Fruit fly (Drosophila melanogaster): ENCODE measurements around the gene CG42504.

Gene CG42504

dm6 chr3R:12031657-12032056, at the start of gene CG42504, which contains the start of the genes CG31358 and CG42505:
CG42504 (minus strand) TSS chr3R:12031757.
CG31358 (minus strand) TSS chr3R:12031757.
CG42505 (minus strand) TSS chr3R:12031757.
- TF ChIP-seq CG12605 (GFP tag; IDR thresholded peaks at IDR 0.05), result no peak
- TF ChIP-seq fd96Ca (GFP tag; IDR thresholded peaks at IDR 0.05), result no peak
- TF ChIP-seq CG4496 (GFP tag; IDR thresholded peaks at IDR 0.05), result no peak
- no peak for TF ChIP-seq CG8301 (tag; optimal IDR thresholded peaks at IDR 0.05)
- TF ChIP-seq CG17806 (tag; optimal IDR thresholded peaks at IDR 0.05), result no peak
- no peak for TF ChIP-seq Pif1B (GFP tag; optimal IDR thresholded peaks at IDR 0.05)
- TF ChIP-seq gl (tag; optimal IDR thresholded peaks at IDR 0.05), result no peak
- no peak for TF ChIP-seq EcR (GFP tag; optimal IDR thresholded peaks at IDR 0.05)
- TF ChIP-seq CG15710 (tag; optimal IDR thresholded peaks at IDR 0.05), result no peak
- no peak for TF ChIP-seq CG14655 (GFP tag; optimal IDR thresholded peaks at IDR 0.05)
- no peak for TF ChIP-seq CG34367 (tag; optimal IDR thresholded peaks at IDR 0.05)
- TF ChIP-seq Ets98B (GFP tag; IDR thresholded peaks at IDR 0.05), result no peak
- TF ChIP-seq Pif1A (GFP tag; optimal IDR thresholded peaks at IDR 0.05), result no peak
- no peak for TF ChIP-seq Snoo (tag; optimal IDR thresholded peaks at IDR 0.05)
- no peak for TF ChIP-seq CG32121 (GFP tag; IDR thresholded peaks at IDR 0.05)
- TF ChIP-seq CG9948 (tag; optimal IDR thresholded peaks at IDR 0.05), result no peak
- no peak for TF ChIP-seq D1 (tag; optimal IDR thresholded peaks at IDR 0.05)

dm6 chr3R:12080370-12080968, 48.9 kb upstream of the CG42504 start:
- no peak for TF ChIP-seq CG17806 (tag; optimal IDR thresholded peaks at IDR 0.05)
- peak; percentile 46 for TF ChIP-seq CG8159 (tag; optimal IDR thresholded peaks at IDR 0.05)

- TF ChIP-seq CG17806 (tag; optimal IDR thresholded peaks at IDR 0.05) (no peak), D1 (tag; optimal IDR thresholded peaks at IDR 0.05) (no peak), EcR (GFP tag; optimal IDR thresholded peaks at IDR 0.05) (no peak), CG4496 (GFP tag; IDR thresholded peaks at IDR 0.05) (peak; percentile 79), rn (GFP tag; IDR thresholded peaks at IDR 0.05) (0 out of 2 replicates have a peak, but pooled peaks have one; percentile 11), CG14655 (GFP tag; optimal IDR thresholded peaks at IDR 0.05) (peak; percentile 70), CG13204 (GFP tag; optimal IDR thresholded peaks at IDR 0.05) (no peak), CG12605 (GFP tag; IDR thresholded peaks at IDR 0.05) (peak; percentile 45; the same call in 1 of the 2 replicates), Snoo (tag; optimal IDR thresholded peaks at IDR 0.05) (no peak), Ets98B (GFP tag; IDR thresholded peaks at IDR 0.05) (peak; percentile 69; the same call in 1 of the 2 replicates), gl (tag; optimal IDR thresholded peaks at IDR 0.05) (no peak), CG8159 (tag; optimal IDR thresholded peaks at IDR 0.05) (peak; percentile 87), CG8301 (tag; optimal IDR thresholded peaks at IDR 0.05) (no peak), CG34367 (tag; optimal IDR thresholded peaks at IDR 0.05) (peak; percentile 58), CG15710 (tag; optimal IDR thresholded peaks at IDR 0.05) (peak; percentile 85), CG32121 (GFP tag; IDR thresholded peaks at IDR 0.05) (peak; percentile 74), Pif1A (GFP tag; optimal IDR thresholded peaks at IDR 0.05) (peak; percentile 44), fd96Ca (GFP tag; IDR thresholded peaks at IDR 0.05) (peak; percentile 61; the same call in 2 of the 3 replicates), CG9948 (tag; optimal IDR thresholded peaks at IDR 0.05) (peak; percentile 76), Pif1B (GFP tag; optimal IDR thresholded peaks at IDR 0.05) (peak; percentile 41)
Measured at dm6 chr3R:12078961-12079360, 47.4 kb upstream of the CG42504 start.

dm6 chr3R:12062844-12063243, 31.3 kb upstream of the CG42504 start, which contains the start of gene CG14740:
CG14740 (minus strand) TSS chr3R:12062944.
- no peak for TF ChIP-seq CG14655 (GFP tag; optimal IDR thresholded peaks at IDR 0.05)
- no peak for TF ChIP-seq fd96Ca (GFP tag; IDR thresholded peaks at IDR 0.05)
- TF ChIP-seq CG10348 (GFP tag; IDR thresholded peaks at IDR 0.05), result no peak
- no peak for TF ChIP-seq EcR (GFP tag; optimal IDR thresholded peaks at IDR 0.05)
- TF ChIP-seq rn (GFP tag; IDR thresholded peaks at IDR 0.05), result no peak
- TF ChIP-seq CG12605 (GFP tag; IDR thresholded peaks at IDR 0.05), result no peak
- TF ChIP-seq CG34367 (tag; optimal IDR thresholded peaks at IDR 0.05), result no peak
- no peak for TF ChIP-seq Pif1B (GFP tag; optimal IDR thresholded peaks at IDR 0.05)
- no peak for TF ChIP-seq gl (tag; optimal IDR thresholded peaks at IDR 0.05)
- TF ChIP-seq CG17806 (tag; optimal IDR thresholded peaks at IDR 0.05), result no peak

- TF ChIP-seq CG17806 (tag; optimal IDR thresholded peaks at IDR 0.05) (no peak), CG9948 (tag; optimal IDR thresholded peaks at IDR 0.05) (no peak), rn (GFP tag; IDR thresholded peaks at IDR 0.05) (no peak), gl (tag; optimal IDR thresholded peaks at IDR 0.05) (no peak), CG13204 (GFP tag; optimal IDR thresholded peaks at IDR 0.05) (no peak), Ets98B (GFP tag; IDR thresholded peaks at IDR 0.05) (no peak), Pif1B (GFP tag; optimal IDR thresholded peaks at IDR 0.05) (no peak), Snoo (tag; optimal IDR thresholded peaks at IDR 0.05) (no peak), CG34367 (tag; optimal IDR thresholded peaks at IDR 0.05) (no peak)
Measured at dm6 chr3R:12049113-12049512, 17.6 kb upstream of the CG42504 start, which contains the start of gene CG14739. CG14739 (minus strand) TSS chr3R:12049213.

- TF ChIP-seq CG4496 (GFP tag; IDR thresholded peaks at IDR 0.05) (no peak), CG34367 (tag; optimal IDR thresholded peaks at IDR 0.05) (no peak), CG10348 (GFP tag; IDR thresholded peaks at IDR 0.05) (no peak), Pif1A (GFP tag; optimal IDR thresholded peaks at IDR 0.05) (no peak), CG32121 (GFP tag; IDR thresholded peaks at IDR 0.05) (no peak), CG8159 (tag; optimal IDR thresholded peaks at IDR 0.05) (no peak), CG12605 (GFP tag; IDR thresholded peaks at IDR 0.05) (no peak), rn (GFP tag; IDR thresholded peaks at IDR 0.05) (no peak), CG14655 (GFP tag; optimal IDR thresholded peaks at IDR 0.05) (no peak), CG9948 (tag; optimal IDR thresholded peaks at IDR 0.05) (no peak), CG8301 (tag; optimal IDR thresholded peaks at IDR 0.05) (no peak), gl (tag; optimal IDR thresholded peaks at IDR 0.05) (no peak), CG15710 (tag; optimal IDR thresholded peaks at IDR 0.05) (no peak), CG13204 (GFP tag; optimal IDR thresholded peaks at IDR 0.05) (no peak), Pif1B (GFP tag; optimal IDR thresholded peaks at IDR 0.05) (no peak), fd96Ca (GFP tag; IDR thresholded peaks at IDR 0.05) (no peak)
Measured at dm6 chr3R:12040228-12040627, 8.7 kb upstream of the CG42504 start, which contains the start of gene CG14736. CG14736 (plus strand) TSS chr3R:12040528.

Data from whole organism, pupa.